Fruit fly (Drosophila melanogaster) whole organism, adult: ENCODE data around the gene CG2772.

Experiments used
- CG11617 ChIP-seq: fragments of 200-800 bp; sonication (Bioruptor generic); optimal IDR thresholded peaks from 2 replicates; lab custom pipeline; 2017; ENCODE audit warnings: mild to moderate bottlenecking, missing biosample characterization, missing genetic modification reagents, missing genetic modification characterization
- CG12768 ChIP-seq: fragments of 200-800 bp; sonication (Bioruptor generic); optimal IDR thresholded peaks from 2 replicates; lab custom pipeline; 2017; ENCODE audit warnings: missing biosample characterization, missing genetic modification characterization, mild to moderate bottlenecking, moderate library complexity, missing genetic modification reagents
- CG14711 ChIP-seq: fragments of 200-800 bp; sonication (Bioruptor generic); optimal IDR thresholded peaks from 2 replicates; lab custom pipeline; 2018; ENCODE audit warnings: missing biosample characterization, mild to moderate bottlenecking, missing genetic modification characterization, moderate library complexity
- CG1620 ChIP-seq: fragments of 200-800 bp; sonication (Bioruptor generic); optimal IDR thresholded peaks from 2 replicates; lab custom pipeline; 2016; ENCODE audit warnings: missing biosample characterization, missing genetic modification characterization
- CG33017 ChIP-seq: fragments of 200-800 bp; sonication (Bioruptor generic); optimal IDR thresholded peaks from 2 replicates; lab custom pipeline; 2018; ENCODE audit warnings: missing biosample characterization, mild to moderate bottlenecking, missing genetic modification characterization, moderate library complexity
- CG5204 ChIP-seq: fragments of 200-800 bp; sonication (Bioruptor generic); optimal IDR thresholded peaks from 2 replicates; lab custom pipeline; 2016; ENCODE audit warnings: missing biosample characterization, missing genetic modification characterization
- CG7045 ChIP-seq: fragments of 200-800 bp; sonication (Bioruptor generic); optimal IDR thresholded peaks from 2 replicates; lab custom pipeline; 2017; ENCODE audit warnings: missing biosample characterization, mild to moderate bottlenecking, missing genetic modification characterization
- CG7101 ChIP-seq: fragments of 200-800 bp; sonication (Bioruptor generic); optimal IDR thresholded peaks from 2 replicates; lab custom pipeline; 2018; ENCODE audit warnings: missing biosample characterization, mild to moderate bottlenecking, missing genetic modification characterization, moderate library complexity
- Clk ChIP-seq: fragments of 200-800 bp; sonication (Bioruptor generic); optimal IDR thresholded peaks from 2 replicates; lab custom pipeline; 2017; ENCODE audit warnings: missing biosample characterization, missing genetic modification characterization
- Crg-1 ChIP-seq: fragments of 200-800 bp; sonication (Bioruptor generic); optimal IDR thresholded peaks from 2 replicates; lab custom pipeline; 2016; ENCODE audit warnings: missing biosample characterization, missing genetic modification characterization
- Hr96 ChIP-seq: fragments of 200-800 bp; sonication (Bioruptor generic); optimal IDR thresholded peaks from 2 replicates; lab custom pipeline; 2016; ENCODE audit warnings: missing biosample characterization, missing genetic modification characterization
- Mnt ChIP-seq: fragments of 200-800 bp; sonication (Bioruptor generic); optimal IDR thresholded peaks from 2 replicates; lab custom pipeline; 2016; ENCODE audit warnings: missing biosample characterization, mild to moderate bottlenecking, missing genetic modification characterization
- bab1 ChIP-seq: fragments of 200-800 bp; sonication (Bioruptor generic); optimal IDR thresholded peaks from 3 replicates; lab custom pipeline; 2019; ENCODE audit warnings: missing biosample characterization, mild to moderate bottlenecking, missing genetic modification characterization, moderate library complexity
- cic ChIP-seq: fragments of 200-800 bp; sonication (Bioruptor generic); optimal IDR thresholded peaks from 2 replicates; lab custom pipeline; 2017; ENCODE audit warnings: missing biosample characterization, mild to moderate bottlenecking, missing genetic modification characterization, moderate library complexity
- cnc ChIP-seq, 2 experiments: fragments of >200 bp; optimal IDR thresholded peaks; 2 replicates each; lab custom pipeline; 2017
- kay ChIP-seq: fragments of 200-800 bp; sonication (Bioruptor generic); peaks from one replicate; lab custom pipeline; 2016; ENCODE audit warnings: missing biosample characterization, missing genetic modification characterization, borderline replicate concordance
- ovo ChIP-seq: fragments of 200-800 bp; sonication (Bioruptor generic); optimal IDR thresholded peaks from 2 replicates; lab custom pipeline; 2016; ENCODE audit warnings: missing biosample characterization, missing genetic modification characterization
- pad ChIP-seq: fragments of 200-800 bp; sonication (Bioruptor generic); optimal IDR thresholded peaks from 3 replicates; lab custom pipeline; 2017; ENCODE audit warnings: missing biosample characterization, missing genetic modification characterization, mild to moderate bottlenecking, moderate library complexity, missing genetic modification reagents
- tj ChIP-seq: fragments of 200-800 bp; sonication (Bioruptor generic); optimal IDR thresholded peaks from 3 replicates; lab custom pipeline; 2017; ENCODE audit warnings: missing biosample characterization, mild to moderate bottlenecking, missing genetic modification characterization, moderate library complexity
- toe ChIP-seq: fragments of 200-800 bp; sonication (Bioruptor generic); optimal IDR thresholded peaks from 2 replicates; lab custom pipeline; 2016; ENCODE audit warnings: missing biosample characterization, missing genetic modification characterization

CG2772 gene

dm6 chr2L:3482712-3483111, 36.9 kb downstream of the CG2772 start:
- TF ChIP-seq bab1 (GFP tag; lab: Kevin White, UChicago) (no peak), CG7045 (peak; percentile 40)

dm6 chr2L:3483672-3484071, 37.9 kb downstream of the CG2772 start:
- TF ChIP-seq CG11617 (GFP tag; lab: Kevin White, UChicago), result no peak
- TF ChIP-seq CG5204 (GFP tag; lab: Kevin White, UChicago), result no peak
- TF ChIP-seq CG33017 (tag; lab: Kevin White, UChicago), result no peak
- no peak for TF ChIP-seq CG7101
- no peak for TF ChIP-seq pad (GFP tag; lab: Kevin White, UChicago)
- TF ChIP-seq ovo (GFP tag; lab: Kevin White, UChicago), result no peak

dm6 chr2L:3484759-3485158, 39.0 kb downstream of the CG2772 start:
- TF ChIP-seq Mnt (GFP tag; lab: Kevin White, UChicago), result no peak
- no peak for TF ChIP-seq CG5204 (GFP tag; lab: Kevin White, UChicago)
- TF ChIP-seq tj, result no peak
- no peak for TF ChIP-seq CG14711 (tag; lab: Kevin White, UChicago)
- no peak for TF ChIP-seq bab1 (GFP tag; lab: Kevin White, UChicago)
- TF ChIP-seq cic (GFP tag; lab: Kevin White, UChicago), result no peak
- no peak for TF ChIP-seq toe (GFP tag; lab: Kevin White, UChicago)
- TF ChIP-seq pad (GFP tag; lab: Kevin White, UChicago), result no peak

- TF ChIP-seq cnc (optimal IDR thresholded peaks at IDR 0.05; lab: Kevin White, UChicago) (no peak), bab1 (GFP tag; lab: Kevin White, UChicago) (no peak), Hr96 (GFP tag; lab: Kevin White, UChicago) (no peak), Clk (GFP tag; lab: Kevin White, UChicago) (no peak), kay (GFP tag; lab: Kevin White, UChicago) (no peak), CG11617 (GFP tag; lab: Kevin White, UChicago) (no peak), CG5204 (GFP tag; lab: Kevin White, UChicago) (no peak), cic (GFP tag; lab: Kevin White, UChicago) (no peak), Mnt (GFP tag; lab: Kevin White, UChicago) (no peak), CG7045 (no peak), toe (GFP tag; lab: Kevin White, UChicago) (no peak), CG7101 (no peak), Crg-1 (no peak), ovo (GFP tag; lab: Kevin White, UChicago) (no peak), CG1620 (GFP tag; lab: Kevin White, UChicago) (no peak), tj (no peak), CG12768 (GFP tag; lab: Kevin White, UChicago) (no peak), pad (GFP tag; lab: Kevin White, UChicago) (no peak), CG33017 (tag; lab: Kevin White, UChicago) (no peak), CG14711 (tag; lab: Kevin White, UChicago) (no peak)
Observed at dm6 chr2L:3485506-3485905, 39.7 kb downstream of the CG2772 start.

- TF ChIP-seq cic (GFP tag; lab: Kevin White, UChicago) (no peak), CG5204 (GFP tag; lab: Kevin White, UChicago) (no peak), CG11617 (GFP tag; lab: Kevin White, UChicago) (no peak), bab1 (GFP tag; lab: Kevin White, UChicago) (no peak), Mnt (GFP tag; lab: Kevin White, UChicago) (no peak), Hr96 (GFP tag; lab: Kevin White, UChicago) (no peak), CG7101 (no peak), toe (GFP tag; lab: Kevin White, UChicago) (no peak), cnc (optimal IDR thresholded peaks at IDR 0.05; lab: Kevin White, UChicago) (no peak), CG12768 (GFP tag; lab: Kevin White, UChicago) (no peak), CG33017 (tag; lab: Kevin White, UChicago) (no peak), ovo (GFP tag; lab: Kevin White, UChicago) (no peak), CG1620 (GFP tag; lab: Kevin White, UChicago) (no peak)
Observed at dm6 chr2L:3490971-3491370, 45.2 kb downstream of the CG2772 start, which contains the start of gene CG15414. Gene CG15414, minus strand, starts transcription at chr2L:3491071.

- no peak for TF ChIP-seq bab1 (GFP tag; lab: Kevin White, UChicago)
- TF ChIP-seq kay (GFP tag; lab: Kevin White, UChicago), result no peak
- TF ChIP-seq CG33017 (tag; lab: Kevin White, UChicago), result no peak
- TF ChIP-seq cnc (optimal IDR thresholded peaks at IDR 0.05; lab: Kevin White, UChicago), result no peak
- no peak for TF ChIP-seq CG5204 (GFP tag; lab: Kevin White, UChicago)
Observed at dm6 chr2L:3493475-3493874, 47.7 kb downstream of the CG2772 start.

- TF ChIP-seq Crg-1 (no peak), CG14711 (tag; lab: Kevin White, UChicago) (no peak), tj (no peak), cnc (optimal IDR thresholded peaks at IDR 0.05; lab: Kevin White, UChicago) (no peak)
Observed at dm6 chr2L:3495465-3495864, 49.7 kb downstream of the CG2772 start.
